Fruit fly (Drosophila melanogaster) whole organism, wandering third instar larva: Measurements from ENCODE around the gene MFS10.

Experiments
- Abd-B ChIP-seq: fragments of >200 bp; optimal IDR thresholded peaks from 2 replicates; lab custom pipeline; 2017; ENCODE audit warnings: missing biosample characterization, missing genetic modification characterization
- CG32264 ChIP-seq: fragments of 200-800 bp; sonication (Bioruptor generic); optimal IDR thresholded peaks from 2 replicates; lab custom pipeline; 2016; ENCODE audit warnings: missing biosample characterization, missing genetic modification characterization
- CG9705 ChIP-seq: fragments of 200-800 bp; sonication (Bioruptor generic); optimal IDR thresholded peaks from 2 replicates; lab custom pipeline; 2018; ENCODE audit warnings: missing biosample characterization, mild to moderate bottlenecking, missing genetic modification characterization
- CrebA ChIP-seq: fragments of 200-800 bp; sonication (Bioruptor generic); optimal IDR thresholded peaks from 2 replicates; lab custom pipeline; 2016; ENCODE audit warnings: missing biosample characterization, mild to moderate bottlenecking, missing genetic modification characterization, borderline replicate concordance
- Dfd ChIP-seq: fragments of >200 bp; optimal IDR thresholded peaks from 2 replicates; lab custom pipeline; 2017; ENCODE audit warnings: missing biosample characterization, missing genetic modification characterization
- Dif ChIP-seq: fragments of 200-275, 200-300 bp; sonication (Bioruptor generic); optimal IDR thresholded peaks from 2 replicates; lab custom pipeline; 2018; ENCODE audit warnings: missing biosample characterization, missing genetic modification characterization; ENCODE audit not compliant: partially characterized antibody
- HLH106 ChIP-seq: fragments of 200-800 bp; optimal IDR thresholded peaks from 3 replicates; lab custom pipeline; 2019; ENCODE audit warnings: missing biosample characterization, mild to moderate bottlenecking, missing genetic modification characterization, moderate library complexity
- Hr78 ChIP-seq: fragments of >200 bp; optimal IDR thresholded peaks from 2 replicates; lab custom pipeline; 2017; ENCODE audit warnings: missing biosample characterization, missing genetic modification characterization
- Hr83 ChIP-seq: fragments of 200-300 bp; sonication (Bioruptor generic); optimal IDR thresholded peaks from 2 replicates; lab custom pipeline; 2016; ENCODE audit warnings: missing biosample characterization, mild to moderate bottlenecking, missing genetic modification characterization, moderate library complexity; ENCODE audit not compliant: poor library complexity, severe bottlenecking
- Jra ChIP-seq: sonication (Bioruptor generic); optimal IDR thresholded peaks from 2 replicates; lab custom pipeline; 2016; ENCODE audit warnings: missing biosample characterization, missing genetic modification characterization
- Myc ChIP-seq: fragments of >200 bp; optimal IDR thresholded peaks from 2 replicates; lab custom pipeline; 2017
- Rel ChIP-seq, 2 experiments: fragments of 200-800 bp; sonication (Bioruptor generic) in 1 of 2; optimal IDR thresholded peaks; 2 replicates in 1 of 2; 3 replicates in 1 of 2; lab custom pipeline; 2016 to 2019; ENCODE audit warnings: mild to moderate bottlenecking in 2 of 2, missing biosample characterization in 2 of 2, missing genetic modification characterization in 2 of 2, moderate library complexity in 1 of 2
- Sp1 ChIP-seq: fragments of 200-800 bp; sonication (Bioruptor generic); optimal IDR thresholded peaks from 3 replicates; lab custom pipeline; 2019; ENCODE audit warnings: missing biosample characterization, mild to moderate bottlenecking, missing genetic modification characterization, moderate library complexity
- br ChIP-seq: fragments of 200-800 bp; sonication (Bioruptor generic); optimal IDR thresholded peaks from 2 replicates; lab custom pipeline; 2016; ENCODE audit warnings: missing biosample characterization, missing genetic modification characterization
- brk ChIP-seq: fragments of 200-800 bp; sonication (Bioruptor generic); optimal IDR thresholded peaks from 2 replicates; lab custom pipeline; 2016; ENCODE audit warnings: missing biosample characterization, mild to moderate bottlenecking, missing genetic modification characterization
- dl ChIP-seq, 2 experiments: fragments of 175-275, 200-275 bp in 1 of 2; fragments of 200-275 bp in 1 of 2; sonication (Bioruptor generic); optimal IDR thresholded peaks; lab custom pipeline; 2018; ENCODE audit warnings: mild to moderate bottlenecking in 2 of 2, missing biosample characterization in 2 of 2, missing genetic modification characterization in 2 of 2, moderate library complexity in 2 of 2; ENCODE audit not compliant: partially characterized antibody in 2 of 2, insufficient read depth in 1 of 2
- dmrt93B ChIP-seq: fragments of 200-800 bp; sonication (Bioruptor generic); optimal IDR thresholded peaks from 2 replicates; lab custom pipeline; 2018; ENCODE audit warnings: missing biosample characterization, mild to moderate bottlenecking, missing genetic modification characterization
- ey ChIP-seq: fragments of 200-800 bp; sonication (Bioruptor generic); optimal IDR thresholded peaks from 2 replicates; lab custom pipeline; 2016; ENCODE audit warnings: missing biosample characterization, missing genetic modification characterization
- foxo ChIP-seq, 2 experiments: fragments of 200-800 bp; sonication (Bioruptor generic); optimal IDR thresholded peaks; 2 replicates in 1 of 2; 3 replicates in 1 of 2; lab custom pipeline; 2016 to 2017; ENCODE audit warnings: missing biosample characterization in 2 of 2, missing genetic modification characterization in 2 of 2
- h ChIP-seq: fragments of 200-800 bp; sonication (Bioruptor generic); optimal IDR thresholded peaks from 3 replicates; lab custom pipeline; 2016; ENCODE audit warnings: missing biosample characterization, mild to moderate bottlenecking, missing genetic modification characterization
- jim ChIP-seq: fragments of 175-275, 200-325 bp; sonication (Bioruptor generic); optimal IDR thresholded peaks from 2 replicates; lab custom pipeline; 2016; ENCODE audit warnings: missing biosample characterization, mild to moderate bottlenecking, missing genetic modification characterization
- lola ChIP-seq: fragments of >200 bp; optimal IDR thresholded peaks from 2 replicates; lab custom pipeline; 2017; ENCODE audit warnings: missing biosample characterization, missing genetic modification characterization
- pan ChIP-seq: fragments of >200 bp; optimal IDR thresholded peaks from 2 replicates; lab custom pipeline; 2017
- psq ChIP-seq: fragments of 200-800 bp; sonication (Bioruptor generic); optimal IDR thresholded peaks from 3 replicates; lab custom pipeline; 2017; ENCODE audit warnings: missing biosample characterization, mild to moderate bottlenecking, missing genetic modification characterization, moderate library complexity
- rgr ChIP-seq: fragments of 200-800 bp; sonication (Bioruptor generic); optimal IDR thresholded peaks from 3 replicates; lab custom pipeline; 2016; ENCODE audit warnings: missing biosample characterization, mild to moderate bottlenecking, missing genetic modification characterization
- sage ChIP-seq: fragments of 200-800 bp; sonication (Bioruptor generic); optimal IDR thresholded peaks from 2 replicates; lab custom pipeline; 2016; ENCODE audit warnings: missing biosample characterization, mild to moderate bottlenecking, missing genetic modification characterization
- sv ChIP-seq: fragments of 200-800 bp; sonication (Bioruptor generic); optimal IDR thresholded peaks from 3 replicates; lab custom pipeline; 2016; ENCODE audit warnings: missing biosample characterization, missing genetic modification characterization
- tai ChIP-seq: sonication (Bioruptor generic); optimal IDR thresholded peaks from 2 replicates; lab custom pipeline; 2016; ENCODE audit warnings: missing biosample characterization, missing genetic modification characterization
- usp ChIP-seq: fragments of >200 bp; optimal IDR thresholded peaks from 2 replicates; lab custom pipeline; 2017; ENCODE audit warnings: missing biosample characterization, missing genetic modification characterization
- woc ChIP-seq: sonication (Bioruptor generic); optimal IDR thresholded peaks from 2 replicates; lab custom pipeline; 2016; ENCODE audit warnings: missing biosample characterization, mild to moderate bottlenecking, missing genetic modification characterization

MFS10 gene

DNA sequence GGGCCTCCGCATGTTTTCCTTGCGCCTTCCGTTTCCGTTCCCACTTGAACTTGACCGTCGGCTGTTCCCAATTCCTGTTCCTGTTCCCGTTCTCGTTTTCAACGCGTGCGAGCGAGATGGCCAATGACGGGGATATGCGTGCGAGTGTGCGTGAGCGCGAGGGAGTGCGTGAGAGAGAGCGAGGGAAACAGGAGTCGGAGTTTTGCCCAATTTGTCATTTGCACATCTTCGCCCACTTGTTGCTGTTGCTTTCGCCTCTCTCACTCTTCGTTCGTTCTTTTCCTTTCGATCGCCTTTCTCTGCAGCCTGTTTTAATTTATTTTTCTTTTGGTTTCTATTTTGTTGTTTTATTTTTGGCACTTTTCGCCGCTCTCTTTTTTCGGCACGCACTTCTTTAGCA lies 17.0 kb upstream of the MFS10 start:
- TF ChIP-seq Myc (peak; percentile 7), psq (peak; percentile 84), Sp1 (peak; percentile 55), woc (GFP tag; lab: Kevin White, UChicago) (no peak), HLH106 (tag; lab: Kevin White, UChicago) (peak; percentile 10), dl (GFP tag; optimal IDR thresholded peaks at IDR 0.05; lab: Kevin White, UChicago; ENCODE audit: insufficient read depth in 1 of 2, partially characterized antibody in 2 of 2) (no peak)

dm6 chrX:13112238-13112829 lies 16.5 kb upstream of the MFS10 start, which contains the start of gene Chpf:
Chpf (minus strand) TSS chrX:13112462.
- peak; percentile 5 for TF ChIP-seq h (GFP tag; lab: Kevin White, UChicago)
- TF ChIP-seq pan: no peak
- TF ChIP-seq Dif (GFP tag; lab: Kevin White, UChicago): no peak
- no peak for TF ChIP-seq Abd-B (GFP tag; lab: Kevin White, UChicago)
- no peak for TF ChIP-seq sv (GFP tag; lab: Kevin White, UChicago)
- TF ChIP-seq Hr83 (GFP tag; lab: Kevin White, UChicago): peak; percentile 18
- TF ChIP-seq Sp1: no peak
- no peak for TF ChIP-seq lola (GFP tag; lab: Kevin White, UChicago)
- TF ChIP-seq foxo (GFP tag; optimal IDR thresholded peaks at IDR 0.05; lab: Kevin White, UChicago): no peak
- TF ChIP-seq Myc: no peak
- TF ChIP-seq ey (GFP tag; lab: Kevin White, UChicago): peak; percentile 8
- peak; percentile 10 for TF ChIP-seq tai (GFP tag; lab: Kevin White, UChicago)
- no peak for TF ChIP-seq jim (GFP tag; lab: Kevin White, UChicago)
- no peak for TF ChIP-seq Jra (GFP tag; lab: Kevin White, UChicago)
- peak; percentile 8 for TF ChIP-seq woc (GFP tag; lab: Kevin White, UChicago)
- TF ChIP-seq CG32264 (GFP tag; lab: Kevin White, UChicago): no peak
- peak; percentile 74 for TF ChIP-seq psq

DNA sequence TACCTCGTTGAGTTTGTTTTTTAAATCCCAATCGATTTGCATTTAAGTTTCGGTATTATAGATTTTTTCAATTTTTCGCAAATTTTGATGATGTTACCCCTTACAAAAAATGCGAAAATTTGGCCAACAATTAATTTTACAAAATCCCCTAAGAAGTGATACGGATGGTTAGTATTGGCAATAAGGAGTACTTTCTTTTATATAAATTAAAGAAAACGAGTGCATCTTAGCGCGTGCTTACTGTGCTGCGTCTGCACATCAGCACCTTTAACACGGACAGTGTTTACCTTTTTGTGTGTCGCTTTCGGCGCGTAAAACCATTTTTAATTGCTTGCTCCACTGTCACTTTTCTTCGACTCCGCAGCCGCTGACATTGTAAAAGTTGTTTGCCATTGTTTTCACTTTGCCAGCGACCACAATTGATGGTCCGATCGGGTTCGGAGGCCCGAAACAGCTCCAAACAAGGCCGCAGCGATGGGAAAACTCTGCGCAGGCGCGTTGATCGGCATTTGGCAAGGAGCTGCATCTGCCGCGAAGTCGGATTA lies 14.9 kb upstream of the MFS10 start:
- no peak for TF ChIP-seq dmrt93B
- no peak for TF ChIP-seq CrebA
- no peak for TF ChIP-seq sage (GFP tag; lab: Kevin White, UChicago)
- TF ChIP-seq br (GFP tag; lab: Kevin White, UChicago): no peak
- TF ChIP-seq ey (GFP tag; lab: Kevin White, UChicago): no peak
- TF ChIP-seq Hr83 (GFP tag; lab: Kevin White, UChicago): no peak
- no peak for TF ChIP-seq usp (GFP tag; lab: Kevin White, UChicago)
- no peak for TF ChIP-seq tai (GFP tag; lab: Kevin White, UChicago)
- TF ChIP-seq Dif (GFP tag; lab: Kevin White, UChicago): no peak
- TF ChIP-seq Hr78: no peak
- no peak for TF ChIP-seq jim (GFP tag; lab: Kevin White, UChicago)
- TF ChIP-seq Abd-B (GFP tag; lab: Kevin White, UChicago): no peak
- TF ChIP-seq Dfd (GFP tag; lab: Kevin White, UChicago): no peak
- TF ChIP-seq CG32264 (GFP tag; lab: Kevin White, UChicago): no peak
- no peak for TF ChIP-seq Sp1

DNA sequence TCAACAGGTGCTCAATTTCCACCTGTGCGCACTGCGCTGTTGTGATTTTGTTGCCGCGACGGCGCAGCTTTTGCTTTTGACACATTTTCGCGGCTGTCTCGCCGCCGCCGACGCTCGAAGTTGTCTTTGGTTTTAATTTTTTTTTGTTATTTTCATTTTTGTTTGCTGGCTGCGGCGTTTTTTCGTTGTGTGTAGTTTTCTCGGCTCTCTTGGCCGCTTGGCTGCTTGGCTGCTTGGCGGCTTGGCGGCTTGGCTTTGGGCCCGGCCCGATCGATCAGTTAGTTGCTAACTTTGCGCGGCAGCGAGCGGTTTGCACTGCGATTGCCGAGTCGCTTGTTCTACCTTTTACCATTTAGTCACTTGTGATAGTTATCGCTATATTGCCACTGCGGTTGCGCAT lies 14.0 kb upstream of the MFS10 start, which contains the start of gene CG42237:
Gene CG42237 (plus strand): TSS at position 271 of the 400 bp plus-strand sequence.
- no peak for TF ChIP-seq lola (GFP tag; lab: Kevin White, UChicago)

DNA sequence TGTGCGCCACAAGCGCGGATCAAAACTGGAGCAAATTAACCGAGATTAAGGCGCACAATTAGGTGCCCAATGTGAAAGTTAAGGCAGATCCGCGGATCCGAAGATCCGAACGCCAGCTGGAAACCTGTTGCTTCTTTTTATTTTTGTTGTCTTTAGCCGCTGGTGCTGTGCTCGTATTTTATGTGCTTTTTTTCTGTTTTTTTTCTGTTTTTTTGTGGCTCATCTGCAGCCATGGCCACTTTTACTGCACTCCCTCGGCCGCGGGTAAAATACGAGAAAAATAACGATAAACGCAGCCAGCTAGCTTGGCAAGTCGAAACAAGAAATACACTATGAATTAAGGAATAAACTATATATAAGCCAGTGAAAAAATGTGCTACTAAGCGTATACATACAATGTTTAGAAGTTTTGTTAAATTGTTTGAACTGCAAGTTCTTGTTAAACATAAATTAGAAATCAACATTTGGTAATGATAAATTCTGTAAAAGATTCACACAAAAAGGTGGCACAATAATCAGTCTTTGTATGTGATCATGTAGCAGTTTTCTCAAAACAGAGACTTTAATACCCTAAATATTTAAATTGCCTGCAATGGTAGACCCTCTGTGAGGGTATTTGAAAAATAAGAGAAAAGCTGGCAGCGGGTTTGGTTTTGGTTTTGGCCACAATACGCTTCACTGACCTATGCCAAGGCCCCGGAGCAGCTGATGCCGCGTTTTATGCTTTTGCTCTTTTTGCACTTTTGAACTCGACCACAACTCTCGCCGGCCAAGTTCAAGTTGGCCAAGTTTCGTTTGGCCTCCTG lies 12.2 kb upstream of the MFS10 start:
- TF ChIP-seq woc (GFP tag; lab: Kevin White, UChicago): peak; percentile 22
- TF ChIP-seq h (GFP tag; lab: Kevin White, UChicago): no peak
- TF ChIP-seq, all 38 proteins: peak for 1

- TF ChIP-seq h (GFP tag; lab: Kevin White, UChicago) (no peak), rgr (no peak), tai (GFP tag; lab: Kevin White, UChicago) (no peak), CG9705 (GFP tag; lab: Kevin White, UChicago) (no peak), brk (GFP tag; lab: Kevin White, UChicago) (no peak), Dif (GFP tag; lab: Kevin White, UChicago) (no peak), CG32264 (GFP tag; lab: Kevin White, UChicago) (no peak), CrebA (no peak), woc (GFP tag; lab: Kevin White, UChicago) (no peak), Rel (GFP tag; optimal IDR thresholded peaks at IDR 0.05; lab: Kevin White, UChicago) (no peak), Rel (tag; optimal IDR thresholded peaks at IDR 0.05; lab: Kevin White, UChicago) (no peak), dmrt93B (no peak), foxo (GFP tag; optimal IDR thresholded peaks at IDR 0.05; lab: Kevin White, UChicago) (no peak)
- TF ChIP-seq, all 38 proteins: peak for 0
Observed at dm6 chrX:13125559-13125958, 3.3 kb upstream of the MFS10 start.
